Fruit fly (Drosophila melanogaster): ENCODE measurements around the gene psd.

psd gene

DNA sequence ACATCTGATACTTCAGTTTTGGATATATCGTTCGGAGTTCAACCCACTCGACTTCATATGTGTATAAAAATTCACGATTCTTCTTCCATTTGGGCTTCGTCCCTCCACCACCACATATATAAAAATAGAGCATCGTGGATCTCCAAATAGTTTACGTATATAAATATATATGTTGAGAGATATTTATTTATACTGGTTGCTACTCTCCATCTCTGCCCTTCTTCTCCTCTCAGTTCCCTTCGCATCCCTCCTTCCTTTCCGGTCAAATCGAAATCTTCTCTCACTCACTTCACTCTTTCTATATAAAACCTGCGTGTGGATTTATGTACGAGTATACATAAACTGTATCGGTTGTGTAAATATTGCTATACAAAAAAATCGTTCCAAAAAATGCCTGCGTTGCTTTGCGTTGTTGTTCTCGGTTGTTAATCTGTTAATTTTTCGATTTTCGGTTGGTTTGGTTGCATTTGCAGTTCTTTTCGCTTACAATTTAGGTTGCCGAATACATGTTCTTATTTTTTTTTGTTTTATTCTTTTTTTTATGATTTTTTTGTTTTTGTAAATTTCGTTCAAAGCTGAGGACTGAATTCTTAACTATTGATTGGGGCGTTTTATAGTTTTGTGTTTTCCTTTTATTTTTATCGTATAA, 8.0 kb upstream of the psd start:
- TF ChIP-seq EcR (GFP tag; optimal IDR thresholded peaks at IDR 0.05): peak; percentile 13
- TF ChIP-seq CG14655 (GFP tag; optimal IDR thresholded peaks at IDR 0.05): no peak

DNA sequence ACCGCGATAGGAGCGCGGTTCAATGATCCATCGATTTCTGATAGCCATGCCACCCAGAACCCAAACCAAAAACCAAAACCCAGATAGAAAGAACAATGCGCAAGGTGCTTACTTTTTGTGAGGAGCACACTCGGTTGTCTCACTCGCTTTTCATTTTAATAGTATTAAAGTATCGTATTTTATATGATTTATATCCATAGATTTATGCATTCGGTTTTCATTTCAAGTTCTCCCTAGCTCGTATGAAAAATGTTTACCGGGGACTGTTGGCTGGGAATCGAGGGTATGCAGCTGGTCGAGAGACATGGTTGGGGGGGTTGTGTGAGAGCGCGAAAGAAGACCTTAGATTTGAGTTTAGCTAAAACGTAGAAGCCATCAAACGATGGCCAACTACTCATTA, 7.3 kb upstream of the psd start:
- TF ChIP-seq Pif1B (GFP tag; optimal IDR thresholded peaks at IDR 0.05) (no peak), CG32121 (GFP tag; IDR thresholded peaks at IDR 0.05) (no peak), EcR (GFP tag; optimal IDR thresholded peaks at IDR 0.05) (no peak), Ets98B (GFP tag; IDR thresholded peaks at IDR 0.05) (no peak), fd96Ca (GFP tag; IDR thresholded peaks at IDR 0.05) (no peak), Snoo (tag; optimal IDR thresholded peaks at IDR 0.05) (no peak), CG13204 (GFP tag; optimal IDR thresholded peaks at IDR 0.05) (no peak), CG8301 (tag; optimal IDR thresholded peaks at IDR 0.05) (no peak), CG4496 (GFP tag; IDR thresholded peaks at IDR 0.05) (no peak), CG9948 (tag; optimal IDR thresholded peaks at IDR 0.05) (no peak), D1 (tag; optimal IDR thresholded peaks at IDR 0.05) (no peak), CG15710 (tag; optimal IDR thresholded peaks at IDR 0.05) (no peak), CG8159 (tag; optimal IDR thresholded peaks at IDR 0.05) (no peak)

- TF ChIP-seq Snoo (tag; optimal IDR thresholded peaks at IDR 0.05) (no peak), CG14655 (GFP tag; optimal IDR thresholded peaks at IDR 0.05) (no peak), EcR (GFP tag; optimal IDR thresholded peaks at IDR 0.05) (peak; percentile 12)
These were observed 6.5 kb upstream of the psd start for dm6 chr2L:5971093-5971808.

DNA sequence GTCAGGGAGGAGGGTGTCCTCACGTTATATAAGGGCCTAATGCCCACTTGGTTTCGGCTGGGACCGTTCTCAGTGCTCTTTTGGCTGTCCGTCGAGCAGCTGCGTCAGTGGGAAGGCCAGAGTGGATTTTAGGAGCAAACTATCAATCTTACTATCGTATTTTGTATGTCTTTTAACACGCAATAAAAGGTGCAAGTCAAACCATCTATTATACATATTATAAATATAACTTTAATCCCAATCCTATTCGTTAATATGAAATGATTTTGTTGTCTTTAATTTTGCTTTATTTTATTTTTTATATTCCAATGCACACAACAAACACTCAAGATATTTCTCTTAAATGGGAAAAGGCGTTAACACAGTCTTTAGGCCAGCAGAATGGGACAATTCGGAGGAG, 4.8 kb upstream of the psd start, which contains the start of gene Ucp4B:
Gene Ucp4B, plus strand, starts transcription at position 301 of the 400 bp plus-strand sequence.
- TF ChIP-seq EcR (GFP tag; optimal IDR thresholded peaks at IDR 0.05): no peak
- TF ChIP-seq Pif1A (GFP tag; optimal IDR thresholded peaks at IDR 0.05): no peak
- no peak for TF ChIP-seq CG4496 (GFP tag; IDR thresholded peaks at IDR 0.05)
- no peak for TF ChIP-seq CG12605 (GFP tag; IDR thresholded peaks at IDR 0.05)
- TF ChIP-seq CG13204 (GFP tag; optimal IDR thresholded peaks at IDR 0.05): no peak
- TF ChIP-seq CG8301 (tag; optimal IDR thresholded peaks at IDR 0.05): no peak
- no peak for TF ChIP-seq CG9948 (tag; optimal IDR thresholded peaks at IDR 0.05)

dm6 chr2L:5967702-5968616, 3.2 kb upstream of the psd start, which contains the start of the genes CG13992 and Ucp4C:
Gene CG13992, minus strand, starts transcription at chr2L:5967752.
Gene Ucp4C, plus strand, starts transcription at chr2L:5968566.
- no peak for TF ChIP-seq CG17806 (tag; optimal IDR thresholded peaks at IDR 0.05)
- TF ChIP-seq Snoo (tag; optimal IDR thresholded peaks at IDR 0.05): no peak
- no peak for TF ChIP-seq CG9948 (tag; optimal IDR thresholded peaks at IDR 0.05)
- no peak for TF ChIP-seq CG15710 (tag; optimal IDR thresholded peaks at IDR 0.05)
- no peak for TF ChIP-seq CG8159 (tag; optimal IDR thresholded peaks at IDR 0.05)

dm6 chr2L:5964211-5964610, 540 bp downstream of the psd start:
- TF ChIP-seq Pif1B (GFP tag; optimal IDR thresholded peaks at IDR 0.05): no peak

DNA sequence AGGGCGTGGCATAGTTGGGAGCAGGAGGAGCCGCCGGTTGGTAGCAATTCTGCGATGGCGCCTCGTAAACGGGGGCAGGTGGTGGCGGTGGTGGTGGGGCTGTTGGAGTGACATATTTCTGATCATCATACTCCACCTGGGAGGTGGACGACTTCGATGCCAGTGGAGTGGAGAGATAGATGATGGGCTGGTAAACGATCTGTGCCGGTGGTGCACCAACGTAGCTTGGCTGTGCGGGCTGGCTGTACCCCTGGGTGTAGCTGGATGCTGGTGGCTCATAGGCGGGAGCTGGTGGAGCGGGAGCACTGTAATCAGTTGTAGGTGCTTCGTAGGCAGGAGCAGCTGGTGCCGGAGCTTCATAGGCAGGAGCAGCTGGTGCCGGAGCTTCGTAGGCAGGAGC, 1.5 kb downstream of the psd start:
- TF ChIP-seq CG8159 (tag; optimal IDR thresholded peaks at IDR 0.05) (no peak), Pif1B (GFP tag; optimal IDR thresholded peaks at IDR 0.05) (no peak), Snoo (tag; optimal IDR thresholded peaks at IDR 0.05) (no peak), CG15710 (tag; optimal IDR thresholded peaks at IDR 0.05) (no peak), fd96Ca (GFP tag; IDR thresholded peaks at IDR 0.05) (no peak), CG14655 (GFP tag; optimal IDR thresholded peaks at IDR 0.05) (no peak), Pif1A (GFP tag; optimal IDR thresholded peaks at IDR 0.05) (no peak), rn (GFP tag; IDR thresholded peaks at IDR 0.05) (no peak), gl (tag; optimal IDR thresholded peaks at IDR 0.05) (no peak), CG10348 (GFP tag; IDR thresholded peaks at IDR 0.05) (no peak), CG8301 (tag; optimal IDR thresholded peaks at IDR 0.05) (no peak), CG12605 (GFP tag; IDR thresholded peaks at IDR 0.05) (no peak)
